Worm (Caenorhabditis elegans) whole organism, L4/young adult: ENCODE measurements around the gene skn-1.

Experiments
- W03F9.2 ChIP-seq: fragments of 150-350 bp; optimal IDR thresholded peaks from 2 replicates; lab custom pipeline; 2014; ENCODE audit warnings: missing biosample characterization, missing genetic modification characterization
- dao-5 ChIP-seq: sonication (generic microtip); optimal IDR thresholded peaks from 2 replicates; lab custom pipeline; 2016; ENCODE audit warnings: missing genotype, missing genetic modification characterization, moderate library complexity, missing compliant biosample characterization
- him-1 ChIP-seq: sonication (generic microtip); optimal IDR thresholded peaks from 2 replicates; lab custom pipeline; 2016; ENCODE audit warnings: missing genotype, missing genetic modification reagents, missing genetic modification characterization, missing compliant biosample characterization

DNA sequence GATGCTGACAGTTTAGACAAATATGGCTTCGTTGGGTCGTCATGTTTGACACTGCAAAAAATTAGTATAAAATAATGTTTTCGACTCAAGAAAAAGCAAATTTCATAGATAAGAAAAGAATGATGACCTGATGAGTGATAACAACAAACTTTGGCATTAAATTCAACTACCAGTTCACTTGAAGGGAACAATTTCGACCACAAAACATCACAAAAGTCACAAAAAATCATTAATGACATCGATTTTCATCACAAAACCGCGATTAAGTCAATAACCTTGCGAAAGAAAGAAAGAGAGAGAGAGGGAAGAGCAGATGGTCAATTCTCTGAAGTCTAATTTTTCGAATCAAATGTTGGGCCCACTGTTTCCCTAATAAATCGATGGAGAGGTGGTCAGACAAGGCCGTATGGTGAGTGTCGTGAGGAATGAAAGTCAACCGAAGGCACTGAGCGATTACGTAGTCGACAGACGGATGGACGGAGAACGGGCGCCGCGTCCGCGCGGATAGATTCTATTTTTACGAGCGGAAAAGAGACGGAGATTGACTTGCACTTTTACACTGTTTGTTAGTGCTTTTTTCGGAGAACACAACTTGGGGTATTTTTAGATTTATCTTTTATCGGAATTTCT is 4.3 kb upstream of the skn-1 start, which contains the start of gene bec-1:
- TF ChIP-seq dao-5, result no peak
- no peak for TF ChIP-seq him-1 (tag; lab: Kevin White, UChicago)
- no peak for TF ChIP-seq W03F9.2 (tag; lab: Kevin White, UChicago)
